Fruit fly (Drosophila melanogaster) whole organism, pupa: ENCODE measurements around the gene Sema1a.

ENCODE experiments used
- CG12605 ChIP-seq: fragments of 200-800 bp; sonication (Bioruptor generic); IDR thresholded peaks from 2 replicates; pipeline ENCODE4 v1.3.6; 2022; ENCODE audit warnings: missing biosample characterization, missing genetic modification characterization
- CG14655 ChIP-seq: fragments of 200-800 bp; sonication (Bioruptor generic); optimal IDR thresholded peaks from 3 replicates; lab custom pipeline; 2017; ENCODE audit warnings: mild to moderate bottlenecking, missing biosample characterization, missing genetic modification reagents, missing genetic modification characterization
- CG32121 ChIP-seq: fragments of 200-800 bp; sonication (Bioruptor generic); IDR thresholded peaks from 2 replicates; pipeline ENCODE4 v1.3.6; 2022; ENCODE audit warnings: missing biosample characterization, missing genetic modification characterization
- CG34367 ChIP-seq: fragments of 200-800 bp; sonication (Bioruptor generic); optimal IDR thresholded peaks from 2 replicates; lab custom pipeline; 2018; ENCODE audit warnings: missing biosample characterization, mild to moderate bottlenecking, missing genetic modification characterization
- D1 ChIP-seq: fragments of 200-800 bp; sonication (Bioruptor generic); optimal IDR thresholded peaks from 2 replicates; lab custom pipeline; 2018; ENCODE audit warnings: missing biosample characterization, mild to moderate bottlenecking, missing genetic modification characterization, moderate library complexity
- EcR ChIP-seq: fragments of 200-800 bp; sonication (Bioruptor generic); optimal IDR thresholded peaks from 3 replicates; lab custom pipeline; 2019; ENCODE audit warnings: missing biosample characterization, missing genetic modification characterization, mild to moderate bottlenecking, moderate library complexity, missing genetic modification reagents
- Ets98B ChIP-seq: fragments of 200-800 bp; sonication (Bioruptor generic); IDR thresholded peaks from 2 replicates; pipeline ENCODE4 v1.3.6; 2022; ENCODE audit warnings: missing biosample characterization, missing genetic modification characterization
- Snoo ChIP-seq: fragments of 200-800 bp; sonication (Bioruptor generic); optimal IDR thresholded peaks from 3 replicates; lab custom pipeline; 2017; ENCODE audit warnings: missing biosample characterization, mild to moderate bottlenecking, missing genetic modification characterization, inconsistent platforms
- rn ChIP-seq: fragments of 200-800 bp; sonication (Bioruptor generic); IDR thresholded peaks from 2 replicates; pipeline ENCODE4 v1.3.6; 2022; ENCODE audit warnings: missing biosample characterization, missing genetic modification characterization

DNA sequence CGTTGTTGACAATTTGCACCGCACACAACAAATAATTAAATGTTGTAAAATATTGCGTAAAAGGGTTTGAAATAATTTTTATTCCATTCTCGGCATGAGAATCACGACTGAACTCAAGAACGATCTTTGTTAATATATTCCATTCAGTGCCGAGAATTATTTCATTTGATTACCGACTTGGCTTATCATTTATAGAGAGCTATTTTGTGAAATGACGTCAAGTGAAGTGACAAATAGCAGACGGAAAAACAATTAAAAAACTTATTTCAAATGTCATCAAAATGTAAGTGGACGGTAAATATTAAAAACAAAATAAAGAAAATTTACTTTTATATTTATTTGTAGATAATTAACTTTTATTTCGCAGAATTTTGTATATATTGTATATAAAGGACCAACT, 172.6 kb downstream of the Sema1a start:
- no peak for TF ChIP-seq CG32121
- no peak for TF ChIP-seq D1
- TF ChIP-seq Ets98B (GFP tag; lab: Robert Waterston, UW) = no peak
- no peak for TF ChIP-seq EcR (GFP tag; lab: Kevin White, UChicago)
- no peak for TF ChIP-seq rn (GFP tag; lab: Robert Waterston, UW)
- TF ChIP-seq CG34367 = no peak
- no peak for TF ChIP-seq CG12605 (GFP tag; lab: Robert Waterston, UW)
- no peak for TF ChIP-seq CG14655 (GFP tag; lab: Kevin White, UChicago)
- no peak for TF ChIP-seq Snoo
